Worm (Caenorhabditis elegans) whole organism, young adult: ENCODE results near the gene srh-47.

Source experiments
- C17E4.6 ChIP-seq: fragments of 200-800 bp; sonication (Bioruptor generic); IDR thresholded peaks from 2 replicates; pipeline ENCODE4 v1.3.6; 2022; ENCODE audit warnings: missing genetic modification reagents, missing genetic modification characterization, missing compliant biosample characterization
- F52B5.7 ChIP-seq: sonication (generic microtip); optimal IDR thresholded peaks from 2 replicates; lab custom pipeline; 2016; ENCODE audit warnings: mild to moderate bottlenecking, missing genetic modification characterization, missing compliant biosample characterization
- K11D2.4 ChIP-seq: fragments of 200-800 bp; sonication (Bioruptor generic); IDR thresholded peaks from 2 replicates; pipeline ENCODE4 v1.3.6; 2022; ENCODE audit warnings: missing genetic modification reagents, missing genetic modification characterization, missing compliant biosample characterization
- T26A5.8 ChIP-seq: sonication (generic microtip); optimal IDR thresholded peaks from 2 replicates; lab custom pipeline; 2016; ENCODE audit warnings: missing genetic modification characterization, missing compliant biosample characterization
- Y67H2A.10 ChIP-seq: fragments of 200-800 bp; sonication (Bioruptor generic); conservative IDR thresholded peaks from 2 replicates; pipeline ENCODE4 v1.3.6; 2022; ENCODE audit warnings: missing genetic modification reagents, missing genetic modification characterization, missing compliant biosample characterization
- akir-1 ChIP-seq: fragments of 200-800 bp; sonication (Bioruptor generic); optimal IDR thresholded peaks from 2 replicates; lab custom pipeline; 2018; ENCODE audit warnings: mild to moderate bottlenecking, missing genetic modification characterization, moderate library complexity, missing compliant biosample characterization
- aptf-2 ChIP-seq: fragments of 200-800 bp; sonication (Bioruptor generic); conservative IDR thresholded peaks from 2 replicates; pipeline ENCODE4 v1.3.6; 2022; ENCODE audit warnings: missing genetic modification reagents, missing genetic modification characterization, missing compliant biosample characterization
- aptf-3 ChIP-seq: fragments of 200-800 bp; sonication (Bioruptor generic); IDR thresholded peaks from 2 replicates; pipeline ENCODE4 v1.3.6; 2022; ENCODE audit warnings: missing genetic modification characterization, missing compliant biosample characterization
- atf-7 ChIP-seq: sonication (generic microtip); optimal IDR thresholded peaks from 2 replicates; lab custom pipeline; 2017; ENCODE audit warnings: mild to moderate bottlenecking, missing genetic modification characterization, missing compliant biosample characterization
- bed-2 ChIP-seq: fragments of 200-800 bp; sonication (Bioruptor generic); IDR thresholded peaks from 2 replicates; pipeline ENCODE4 v1.3.6; 2022; ENCODE audit warnings: missing genetic modification reagents, missing genetic modification characterization, missing compliant biosample characterization
- ccch-3 ChIP-seq: fragments of 200-800 bp; sonication (Bioruptor generic); optimal IDR thresholded peaks from 2 replicates; lab custom pipeline; 2018; ENCODE audit warnings: mild to moderate bottlenecking, missing genetic modification characterization, missing compliant biosample characterization
- ceh-40 ChIP-seq: fragments of 200-800 bp; sonication (Bioruptor generic); IDR thresholded peaks from 2 replicates; pipeline ENCODE4 v1.3.6; 2022; ENCODE audit warnings: missing genetic modification characterization, missing compliant biosample characterization
- dox-1 ChIP-seq: fragments of 200-800 bp; sonication (Bioruptor generic); IDR thresholded peaks from 2 replicates; pipeline ENCODE4 v1.3.6; 2022; ENCODE audit warnings: missing genetic modification reagents, missing genetic modification characterization, missing compliant biosample characterization
- dpl-1 ChIP-seq: fragments of 150-350 bp; optimal IDR thresholded peaks from 2 replicates; lab custom pipeline; 2014; ENCODE audit warnings: missing biosample characterization, missing genetic modification reagents, missing genetic modification characterization
- egl-44 ChIP-seq: fragments of 200-800 bp; sonication (Bioruptor generic); IDR thresholded peaks from 2 replicates; pipeline ENCODE4 v1.3.6; 2022; ENCODE audit warnings: missing genetic modification reagents, missing genetic modification characterization, missing compliant biosample characterization
- gei-17 ChIP-seq: fragments of 200-800 bp; sonication (Bioruptor generic); optimal IDR thresholded peaks from 2 replicates; lab custom pipeline; 2018; ENCODE audit warnings: mild to moderate bottlenecking, missing genetic modification characterization, missing compliant biosample characterization
- hlh-26 ChIP-seq: fragments of 200-800 bp; sonication (Bioruptor generic); conservative IDR thresholded peaks from 2 replicates; pipeline ENCODE4 v1.3.6; 2022; ENCODE audit warnings: missing genetic modification reagents, missing genetic modification characterization, missing compliant biosample characterization
- hmg-1.2 ChIP-seq: fragments of 200-800 bp; sonication (Bioruptor generic); IDR thresholded peaks from 2 replicates; pipeline ENCODE4 v1.3.6; 2022; ENCODE audit warnings: missing genetic modification reagents, missing genetic modification characterization, missing compliant biosample characterization
- hrde-1 ChIP-seq: sonication (generic microtip); optimal IDR thresholded peaks from 2 replicates; lab custom pipeline; 2016; ENCODE audit warnings: missing genetic modification characterization, mild to moderate bottlenecking, missing compliant biosample characterization, moderate library complexity, missing genotype, missing genetic modification reagents, borderline replicate concordance
- let-526 ChIP-seq: fragments of 200-800 bp; sonication (Bioruptor generic); IDR thresholded peaks from 2 replicates; pipeline ENCODE4 v1.3.6; 2022; ENCODE audit warnings: missing genetic modification reagents, missing genetic modification characterization, missing compliant biosample characterization
- lin-26 ChIP-seq: fragments of 200-800 bp; sonication (Bioruptor generic); IDR thresholded peaks from 2 replicates; pipeline ENCODE4 v1.3.6; 2022; ENCODE audit warnings: missing genetic modification reagents, missing genetic modification characterization, missing compliant biosample characterization
- lir-1 ChIP-seq: fragments of 200-800 bp; sonication (Bioruptor generic); conservative IDR thresholded peaks from 2 replicates; pipeline ENCODE4 v1.3.6; 2022; ENCODE audit warnings: missing genetic modification reagents, missing genetic modification characterization, missing compliant biosample characterization
- lsl-1 ChIP-seq: fragments of 200-800 bp; sonication (Bioruptor generic); optimal IDR thresholded peaks from 2 replicates; lab custom pipeline; 2018; ENCODE audit warnings: mild to moderate bottlenecking, missing genetic modification characterization, moderate library complexity, missing compliant biosample characterization
- madf-10 ChIP-seq: sonication (generic microtip); optimal IDR thresholded peaks from 2 replicates; lab custom pipeline; 2016; ENCODE audit warnings: mild to moderate bottlenecking, missing genetic modification characterization, missing compliant biosample characterization
- madf-6 ChIP-seq: fragments of 200-800 bp; sonication (Bioruptor generic); IDR thresholded peaks from 2 replicates; pipeline ENCODE4 v1.3.6; 2022; ENCODE audit warnings: missing genetic modification reagents, missing genetic modification characterization, missing compliant biosample characterization
- mcd-1 ChIP-seq: fragments of 200-800 bp; sonication (Bioruptor generic); IDR thresholded peaks from 2 replicates; pipeline ENCODE4 v1.3.6; 2022; ENCODE audit warnings: missing genetic modification reagents, missing genetic modification characterization, missing compliant biosample characterization
- mes-4 ChIP-seq: sonication (generic microtip); optimal IDR thresholded peaks from 2 replicates; lab custom pipeline; 2016; ENCODE audit warnings: missing genotype, missing genetic modification characterization, missing compliant biosample characterization
- nfyb-1 ChIP-seq: fragments of 200-800 bp; sonication (Bioruptor generic); IDR thresholded peaks from 2 replicates; pipeline ENCODE4 v1.3.6; 2022; ENCODE audit warnings: missing genetic modification reagents, missing genetic modification characterization, missing compliant biosample characterization
- nhr-179 ChIP-seq: sonication (generic microtip); optimal IDR thresholded peaks from 2 replicates; lab custom pipeline; 2016; ENCODE audit warnings: mild to moderate bottlenecking, missing genetic modification characterization, missing compliant biosample characterization
- nhr-27 ChIP-seq: fragments of 200-800 bp; sonication (Bioruptor generic); optimal IDR thresholded peaks from 2 replicates; lab custom pipeline; 2018; ENCODE audit warnings: mild to moderate bottlenecking, missing genetic modification characterization, moderate library complexity, missing compliant biosample characterization
- nhr-80 ChIP-seq: sonication (generic microtip); optimal IDR thresholded peaks from 2 replicates; lab custom pipeline; 2016; ENCODE audit warnings: missing genetic modification characterization, missing compliant biosample characterization
- nhr-90 ChIP-seq: sonication (generic microtip); optimal IDR thresholded peaks from 2 replicates; lab custom pipeline; 2016; ENCODE audit warnings: missing genotype, mild to moderate bottlenecking, missing genetic modification characterization, missing compliant biosample characterization
- pbrm-1 ChIP-seq: fragments of 200-800 bp; sonication (Bioruptor generic); IDR thresholded peaks from 2 replicates; pipeline ENCODE4 v1.3.6; 2022; ENCODE audit warnings: missing genetic modification reagents, missing genetic modification characterization, missing compliant biosample characterization
- rec-8 ChIP-seq, 2 experiments: sonication (generic microtip); optimal IDR thresholded peaks; 2 replicates each; lab custom pipeline; 2016; ENCODE audit warnings: mild to moderate bottlenecking in 2 of 2, missing genetic modification characterization in 2 of 2, missing genetic modification reagents in 2 of 2, missing genotype in 2 of 2, missing biosample characterization in 1 of 2, missing compliant biosample characterization in 1 of 2, moderate library complexity in 1 of 2
- repo-1 ChIP-seq: sonication (generic microtip); optimal IDR thresholded peaks from 2 replicates; lab custom pipeline; 2017; ENCODE audit warnings: mild to moderate bottlenecking, missing genetic modification characterization, missing compliant biosample characterization
- sdz-38 ChIP-seq: sonication (generic microtip); optimal IDR thresholded peaks from 2 replicates; lab custom pipeline; 2016; ENCODE audit warnings: missing genotype, missing genetic modification characterization, missing compliant biosample characterization
- snpc-3.4 ChIP-seq: sonication (generic microtip); optimal IDR thresholded peaks from 2 replicates; lab custom pipeline; 2017; ENCODE audit warnings: missing genetic modification characterization, mild to moderate bottlenecking, missing compliant biosample characterization, antibody characterized with exemption, moderate library complexity, missing genotype, missing genetic modification reagents
- snpc-4 ChIP-seq, 5 experiments: fragments of 150-350 bp in 1 of 5; sonication (generic microtip) in 4 of 5; optimal IDR thresholded peaks; 2 replicates each; lab custom pipeline; 2014 to 2018; ENCODE audit warnings: missing genetic modification characterization in 5 of 5, missing biosample characterization in 3 of 5, antibody characterized with exemption in 2 of 5, mild to moderate bottlenecking in 2 of 5, missing compliant biosample characterization in 2 of 5, missing genotype in 2 of 5, moderate library complexity in 2 of 5, missing genetic modification reagents in 1 of 5
- somi-1 ChIP-seq: fragments of 200-800 bp; sonication (Bioruptor generic); optimal IDR thresholded peaks from 2 replicates; lab custom pipeline; 2018; ENCODE audit warnings: mild to moderate bottlenecking, missing genetic modification characterization, missing compliant biosample characterization
- zim-3 ChIP-seq: sonication (generic microtip); optimal IDR thresholded peaks from 2 replicates; lab custom pipeline; 2017; ENCODE audit warnings: mild to moderate bottlenecking, missing genetic modification characterization, moderate library complexity, missing compliant biosample characterization
- ztf-26 ChIP-seq: sonication (generic microtip); optimal IDR thresholded peaks from 2 replicates; lab custom pipeline; 2017; ENCODE audit warnings: missing genetic modification characterization, missing compliant biosample characterization
- ztf-6 ChIP-seq: fragments of 200-800 bp; sonication (Bioruptor generic); IDR thresholded peaks from 2 replicates; pipeline ENCODE4 v1.3.6; 2022; ENCODE audit warnings: missing genetic modification reagents, missing genetic modification characterization, missing compliant biosample characterization

Gene srh-47

DNA sequence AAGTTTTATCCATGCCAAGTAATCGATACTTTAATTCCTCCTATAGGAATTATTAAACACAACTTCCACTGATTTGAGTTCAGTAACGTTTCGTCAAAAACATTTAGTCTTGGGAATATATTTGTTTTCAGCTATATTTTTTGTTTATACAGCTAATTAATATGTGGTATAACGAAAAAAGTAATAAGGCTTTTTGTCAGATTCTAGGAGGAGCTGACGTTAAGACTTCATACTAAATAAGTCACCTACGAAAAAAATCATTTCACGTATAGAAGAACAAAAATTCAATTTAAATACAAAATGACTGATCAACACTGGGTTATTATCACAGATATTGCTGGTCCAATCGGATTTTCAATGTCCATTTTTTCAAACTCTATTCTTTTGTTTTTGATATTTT lies 31.6 kb downstream of the srh-47 start, which contains the start of gene str-115:
str-115 (plus strand) TSS at position 301 of the 400 bp plus-strand sequence.
- TF ChIP-seq madf-6 (GFP tag; lab: Robert Waterston, UW): no peak
- TF ChIP-seq dpl-1: no peak
- TF ChIP-seq nhr-90 (tag; lab: Kevin White, UChicago): no peak
- TF ChIP-seq akir-1 (GFP tag; lab: Kevin White, UChicago): no peak
- TF ChIP-seq atf-7 (tag; lab: Kevin White, UChicago): no peak
- TF ChIP-seq snpc-4 (GFP tag; optimal IDR thresholded peaks at IDR 0.05; lab: Kevin White, UChicago): no peak
- no peak for TF ChIP-seq snpc-4 (tag; optimal IDR thresholded peaks at IDR 0.05; lab: Kevin White, UChicago)
- TF ChIP-seq lin-26 (GFP tag; lab: Robert Waterston, UW): no peak
- TF ChIP-seq hrde-1 (tag; lab: Kevin White, UChicago): no peak
- no peak for TF ChIP-seq dox-1
- no peak for TF ChIP-seq lir-1 (GFP tag; lab: Robert Waterston, UW)
- no peak for TF ChIP-seq gei-17 (GFP tag; lab: Kevin White, UChicago)
- TF ChIP-seq F52B5.7 (tag; lab: Kevin White, UChicago): no peak
- no peak for TF ChIP-seq Y67H2A.10 (GFP tag; lab: Robert Waterston, UW)
- TF ChIP-seq bed-2: no peak
- TF ChIP-seq somi-1 (GFP tag; lab: Kevin White, UChicago): no peak
- TF ChIP-seq egl-44: no peak
- TF ChIP-seq nfyb-1 (GFP tag; lab: Robert Waterston, UW): no peak
- TF ChIP-seq K11D2.4 (GFP tag; lab: Robert Waterston, UW): no peak

DNA sequence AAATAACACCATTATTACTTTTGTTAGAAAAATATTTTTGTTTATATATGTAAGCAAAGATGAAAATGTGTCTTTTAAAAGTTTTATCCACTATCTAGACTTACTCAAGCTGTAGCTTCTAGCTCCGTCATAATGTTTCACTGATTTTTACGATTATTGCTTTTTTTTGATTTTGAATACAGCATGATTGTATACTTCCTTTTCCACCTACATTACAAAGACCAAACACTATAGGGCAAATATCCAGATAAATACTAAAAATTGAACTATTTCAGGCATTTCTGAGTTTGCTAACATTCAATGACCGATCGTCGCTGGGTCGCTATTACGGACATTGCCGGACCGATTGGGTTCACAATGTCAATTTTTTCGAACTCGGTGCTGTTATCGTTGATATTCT lies 33.8 kb downstream of the srh-47 start, which contains the start of gene str-116:
str-116 (plus strand) TSS at position 301 of the 400 bp plus-strand sequence.
- TF ChIP-seq rec-8 (tag; optimal IDR thresholded peaks at IDR 0.05; lab: Kevin White, UChicago): no peak
- TF ChIP-seq C17E4.6 (GFP tag; lab: Robert Waterston, UW): no peak
- no peak for TF ChIP-seq zim-3 (tag; lab: Kevin White, UChicago)
- TF ChIP-seq nhr-179 (tag; lab: Kevin White, UChicago): no peak
- no peak for TF ChIP-seq mes-4 (tag; lab: Kevin White, UChicago)
- no peak for TF ChIP-seq lsl-1 (GFP tag; lab: Kevin White, UChicago)
- TF ChIP-seq aptf-2 (GFP tag; lab: Robert Waterston, UW): no peak
- no peak for TF ChIP-seq ceh-40 (GFP tag; lab: Robert Waterston, UW)
- TF ChIP-seq T26A5.8: no peak

DNA sequence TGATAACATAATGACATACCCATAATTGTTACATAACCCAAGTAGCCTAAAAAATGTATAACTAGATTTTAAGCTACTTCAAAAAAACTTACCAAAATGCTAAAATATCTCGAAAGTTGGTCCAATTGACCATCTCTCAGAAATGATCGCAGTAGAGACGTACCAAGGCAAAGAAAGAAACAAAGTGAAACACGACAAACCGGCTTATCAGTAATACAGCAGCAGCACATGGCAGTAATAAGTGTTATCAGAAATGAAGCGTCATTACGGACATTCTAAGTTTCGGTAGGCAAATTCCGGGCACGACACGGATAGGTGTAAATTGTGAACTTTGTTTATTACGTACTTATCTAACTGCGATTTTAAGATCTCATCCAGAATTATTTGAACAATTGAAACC lies 35.0 kb downstream of the srh-47 start, which contains the start of gene cln-3.1:
cln-3.1 (minus strand) TSS at position 171 of the 400 bp plus-strand sequence.
- TF ChIP-seq mcd-1: no peak
- TF ChIP-seq nhr-80 (tag; lab: Kevin White, UChicago): peak; percentile 61

DNA sequence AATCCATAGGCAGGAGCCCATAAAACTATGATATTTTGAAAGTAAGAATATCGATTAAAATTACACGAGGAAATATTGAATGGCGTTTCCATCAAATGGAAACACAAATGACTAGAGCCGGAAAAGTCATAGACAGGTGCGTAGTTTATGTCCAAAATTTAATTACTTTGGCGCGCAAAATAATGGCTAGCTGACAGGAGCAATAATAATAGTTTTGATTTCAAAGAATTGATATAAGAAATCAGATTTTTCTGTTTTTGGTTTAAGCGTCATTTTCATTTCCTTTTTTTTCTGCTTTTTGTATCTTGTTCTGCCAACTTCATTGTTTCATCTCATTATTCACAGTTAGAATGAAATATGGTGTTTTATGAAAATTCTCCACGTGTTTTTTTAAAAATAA lies 37.4 kb downstream of the srh-47 start, which contains the start of gene F07B10.4:
F07B10.4 (minus strand) TSS at position 101 of the 400 bp plus-strand sequence.
- TF ChIP-seq let-526 (GFP tag; lab: Robert Waterston, UW) (no peak), mcd-1 (no peak), nhr-27 (tag; lab: Kevin White, UChicago) (no peak), ccch-3 (GFP tag; lab: Kevin White, UChicago) (no peak), repo-1 (tag; lab: Kevin White, UChicago) (no peak), hmg-1.2 (GFP tag; lab: Robert Waterston, UW) (no peak), ztf-6 (GFP tag; lab: Robert Waterston, UW) (no peak), sdz-38 (tag; lab: Kevin White, UChicago) (no peak), aptf-3 (GFP tag; lab: Robert Waterston, UW) (no peak), ztf-26 (no peak), lsl-1 (GFP tag; lab: Kevin White, UChicago) (no peak), hlh-26 (GFP tag; lab: Robert Waterston, UW) (no peak), snpc-3.4 (tag; lab: Kevin White, UChicago) (no peak), lir-1 (GFP tag; lab: Robert Waterston, UW) (no peak), pbrm-1 (GFP tag; lab: Robert Waterston, UW) (no peak), zim-3 (tag; lab: Kevin White, UChicago) (no peak), madf-10 (no peak)
